Worm (Caenorhabditis elegans) whole organism, L3 larva: ENCODE measurements around the gene W02H5.2.

Experiments used
- fkh-10 ChIP-seq: sonication (generic microtip); optimal IDR thresholded peaks from 2 replicates; lab custom pipeline; 2017; ENCODE audit warnings: missing biosample characterization, missing genetic modification reagents, missing genetic modification characterization
- nfya-1 ChIP-seq: sonication (generic microtip); optimal IDR thresholded peaks from 2 replicates; lab custom pipeline; 2017; ENCODE audit warnings: missing genetic modification characterization, mild to moderate bottlenecking, missing compliant biosample characterization, antibody characterized with exemption, moderate library complexity; ENCODE audit not compliant: insufficient read depth
- nhr-12 ChIP-seq: fragments of 150-350 bp; optimal IDR thresholded peaks from 2 replicates; lab custom pipeline; 2014; ENCODE audit warnings: missing biosample characterization, missing genetic modification characterization
- pqm-1 ChIP-seq: fragments of 150-350 bp; optimal IDR thresholded peaks from 2 replicates; lab custom pipeline; 2017; ENCODE audit warnings: missing biosample characterization, missing genetic modification characterization, inconsistent platforms
- snpc-4 ChIP-seq: fragments of 150-350 bp; optimal IDR thresholded peaks from 2 replicates; lab custom pipeline; 2014; ENCODE audit warnings: missing biosample characterization, missing genetic modification characterization
- ztf-11 ChIP-seq: fragments of 150-350 bp; optimal IDR thresholded peaks from 2 replicates; lab custom pipeline; 2014; ENCODE audit warnings: missing biosample characterization, missing genetic modification characterization

DNA sequence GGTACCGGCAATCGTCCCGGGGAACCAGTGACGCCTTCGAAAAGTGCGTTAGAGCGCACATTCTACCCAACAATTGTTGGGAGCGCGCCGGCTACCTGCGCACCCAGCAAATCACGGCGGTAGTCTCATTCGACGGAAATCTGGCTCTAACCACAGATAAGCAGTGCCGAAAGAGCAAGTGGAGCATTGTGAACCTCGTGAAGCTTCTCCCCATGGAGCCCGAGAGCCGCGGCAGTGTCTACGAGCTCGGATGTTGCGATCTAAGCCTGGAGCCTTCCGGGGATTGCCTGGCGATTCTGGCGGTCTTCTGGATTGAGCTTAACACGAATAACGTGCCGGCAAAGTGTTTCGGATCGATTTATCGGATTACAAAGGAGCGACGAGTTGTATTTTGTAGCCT lies 371 bp downstream of the W02H5.2 start:
- no peak for TF ChIP-seq snpc-4
- TF ChIP-seq nfya-1 (tag; lab: Kevin White, UChicago) = no peak
- TF ChIP-seq nhr-12 (tag; lab: Kevin White, UChicago) = no peak
- TF ChIP-seq pqm-1 (tag; lab: Kevin White, UChicago) = no peak
- no peak for TF ChIP-seq fkh-10 (GFP tag; lab: Kevin White, UChicago)
- no peak for TF ChIP-seq ztf-11
